Worm (Caenorhabditis elegans) whole organism, early embryonic: ENCODE data around the gene klp-20.

Experiments used
- ama-1 ChIP-seq: fragments of 150-350 bp; optimal IDR thresholded peaks from 2 replicates; lab custom pipeline; 2014
- ceh-36 ChIP-seq: sonication (generic microtip); optimal IDR thresholded peaks from 2 replicates; lab custom pipeline; 2016; ENCODE audit warnings: missing genetic modification characterization, inconsistent platforms, missing compliant biosample characterization
- hmbx-1 ChIP-seq: sonication (generic microtip); optimal IDR thresholded peaks from 2 replicates; lab custom pipeline; 2016; ENCODE audit warnings: mild to moderate bottlenecking, missing genetic modification characterization, missing compliant biosample characterization
- hnd-1 ChIP-seq: sonication (generic microtip); optimal IDR thresholded peaks from 2 replicates; lab custom pipeline; 2016; ENCODE audit warnings: missing genetic modification characterization, missing compliant biosample characterization
- pes-1 ChIP-seq: fragments of 200-800 bp; sonication (Bioruptor generic); IDR thresholded peaks from 2 replicates; pipeline ENCODE4 v1.3.6; 2022; ENCODE audit warnings: missing genetic modification reagents, missing genetic modification characterization, missing compliant biosample characterization
- scrt-1 ChIP-seq: fragments of 200-800 bp; sonication (Bioruptor generic); IDR thresholded peaks from 2 replicates; pipeline ENCODE4 v1.3.6; 2022; ENCODE audit warnings: missing genetic modification characterization, missing compliant biosample characterization
- sea-1 ChIP-seq: fragments of 200-800 bp; sonication (Bioruptor generic); conservative IDR thresholded peaks from 2 replicates; pipeline ENCODE4 v1.3.6; 2022; ENCODE audit warnings: missing genetic modification characterization, missing compliant biosample characterization
- tra-4 ChIP-seq: sonication (generic microtip); optimal IDR thresholded peaks from 2 replicates; lab custom pipeline; 2017; ENCODE audit warnings: missing genetic modification characterization, missing compliant biosample characterization

ce11 chrIII:165390-165789 is 44.4 kb upstream of the klp-20 start, which contains the start of gene F40G9.7:
- no peak for TF ChIP-seq scrt-1 (GFP tag; lab: Robert Waterston, UW)
- TF ChIP-seq ama-1 (lab: Kevin White, UChicago), result no peak
- TF ChIP-seq sea-1 (GFP tag; lab: Robert Waterston, UW), result no peak
- TF ChIP-seq tra-4 (tag; lab: Kevin White, UChicago), result no peak
- TF ChIP-seq pes-1, result no peak
- no peak for TF ChIP-seq hmbx-1 (tag; lab: Kevin White, UChicago)
- TF ChIP-seq hnd-1 (tag; lab: Kevin White, UChicago), result no peak
- TF ChIP-seq ceh-36, result no peak
